Fruit fly (Drosophila melanogaster) whole organism, pupa: ENCODE measurements around the gene Adck5.

Source experiments
- CG10348 ChIP-seq: fragments of 200-800 bp; sonication (Bioruptor generic); IDR thresholded peaks from 2 replicates; pipeline ENCODE4 v1.3.6; 2022; ENCODE audit warnings: missing biosample characterization, missing genetic modification characterization
- CG12605 ChIP-seq: fragments of 200-800 bp; sonication (Bioruptor generic); IDR thresholded peaks from 2 replicates; pipeline ENCODE4 v1.3.6; 2022; ENCODE audit warnings: missing biosample characterization, missing genetic modification characterization
- CG13204 ChIP-seq: fragments of 200-800 bp; sonication (Bioruptor generic); optimal IDR thresholded peaks from 2 replicates; lab custom pipeline; 2018; ENCODE audit warnings: missing biosample characterization, mild to moderate bottlenecking, missing genetic modification characterization, moderate library complexity
- CG14655 ChIP-seq: fragments of 200-800 bp; sonication (Bioruptor generic); optimal IDR thresholded peaks from 3 replicates; lab custom pipeline; 2017; ENCODE audit warnings: mild to moderate bottlenecking, missing biosample characterization, missing genetic modification reagents, missing genetic modification characterization
- CG15710 ChIP-seq: fragments of 200-800 bp; sonication (Bioruptor generic); optimal IDR thresholded peaks from 2 replicates; lab custom pipeline; 2018; ENCODE audit warnings: missing biosample characterization, mild to moderate bottlenecking, missing genetic modification characterization, moderate library complexity
- CG17806 ChIP-seq: fragments of 200-800 bp; sonication (Bioruptor generic); optimal IDR thresholded peaks from 2 replicates; lab custom pipeline; 2018; ENCODE audit warnings: missing biosample characterization, mild to moderate bottlenecking, missing genetic modification characterization, moderate library complexity
- CG32121 ChIP-seq: fragments of 200-800 bp; sonication (Bioruptor generic); IDR thresholded peaks from 2 replicates; pipeline ENCODE4 v1.3.6; 2022; ENCODE audit warnings: missing biosample characterization, missing genetic modification characterization
- CG34367 ChIP-seq: fragments of 200-800 bp; sonication (Bioruptor generic); optimal IDR thresholded peaks from 2 replicates; lab custom pipeline; 2018; ENCODE audit warnings: missing biosample characterization, mild to moderate bottlenecking, missing genetic modification characterization
- CG4496 ChIP-seq: fragments of 200-800 bp; sonication (Bioruptor generic); IDR thresholded peaks from 3 replicates; pipeline ENCODE4 v1.3.6; 2022; ENCODE audit warnings: missing biosample characterization, missing genetic modification characterization
- CG8159 ChIP-seq: fragments of 200-800 bp; sonication (Bioruptor generic); optimal IDR thresholded peaks from 3 replicates; lab custom pipeline; 2018; ENCODE audit warnings: missing biosample characterization, mild to moderate bottlenecking, missing genetic modification characterization, moderate library complexity
- CG8301 ChIP-seq: fragments of 200-800 bp; sonication (Bioruptor generic); optimal IDR thresholded peaks from 2 replicates; lab custom pipeline; 2018; ENCODE audit warnings: missing biosample characterization, mild to moderate bottlenecking, missing genetic modification characterization
- CG9948 ChIP-seq: fragments of 200-800 bp; sonication (Bioruptor generic); optimal IDR thresholded peaks from 2 replicates; lab custom pipeline; 2018; ENCODE audit warnings: missing biosample characterization, mild to moderate bottlenecking, missing genetic modification characterization, moderate library complexity
- D1 ChIP-seq: fragments of 200-800 bp; sonication (Bioruptor generic); optimal IDR thresholded peaks from 2 replicates; lab custom pipeline; 2018; ENCODE audit warnings: missing biosample characterization, mild to moderate bottlenecking, missing genetic modification characterization, moderate library complexity
- EcR ChIP-seq: fragments of 200-800 bp; sonication (Bioruptor generic); optimal IDR thresholded peaks from 3 replicates; lab custom pipeline; 2019; ENCODE audit warnings: missing biosample characterization, missing genetic modification characterization, mild to moderate bottlenecking, moderate library complexity, missing genetic modification reagents
- Ets98B ChIP-seq: fragments of 200-800 bp; sonication (Bioruptor generic); IDR thresholded peaks from 2 replicates; pipeline ENCODE4 v1.3.6; 2022; ENCODE audit warnings: missing biosample characterization, missing genetic modification characterization
- Pif1A ChIP-seq: fragments of 200-800 bp; sonication (Bioruptor generic); optimal IDR thresholded peaks from 3 replicates; lab custom pipeline; 2016; ENCODE audit warnings: missing biosample characterization, missing genetic modification characterization
- Pif1B ChIP-seq: fragments of 200-800 bp; sonication (Bioruptor generic); optimal IDR thresholded peaks from 3 replicates; lab custom pipeline; 2016; ENCODE audit warnings: missing biosample characterization, missing genetic modification characterization
- Snoo ChIP-seq: fragments of 200-800 bp; sonication (Bioruptor generic); optimal IDR thresholded peaks from 3 replicates; lab custom pipeline; 2017; ENCODE audit warnings: missing biosample characterization, mild to moderate bottlenecking, missing genetic modification characterization, inconsistent platforms
- fd96Ca ChIP-seq: fragments of 200-800 bp; sonication (Bioruptor generic); IDR thresholded peaks from 3 replicates; pipeline ENCODE4 v1.3.6; 2022; ENCODE audit warnings: missing biosample characterization, missing genetic modification characterization
- gl ChIP-seq: fragments of 200-800 bp; sonication (Bioruptor generic); optimal IDR thresholded peaks from 2 replicates; lab custom pipeline; 2018; ENCODE audit warnings: missing biosample characterization, mild to moderate bottlenecking, missing genetic modification characterization
- rn ChIP-seq: fragments of 200-800 bp; sonication (Bioruptor generic); IDR thresholded peaks from 2 replicates; pipeline ENCODE4 v1.3.6; 2022; ENCODE audit warnings: missing biosample characterization, missing genetic modification characterization

The Adck5 gene

DNA sequence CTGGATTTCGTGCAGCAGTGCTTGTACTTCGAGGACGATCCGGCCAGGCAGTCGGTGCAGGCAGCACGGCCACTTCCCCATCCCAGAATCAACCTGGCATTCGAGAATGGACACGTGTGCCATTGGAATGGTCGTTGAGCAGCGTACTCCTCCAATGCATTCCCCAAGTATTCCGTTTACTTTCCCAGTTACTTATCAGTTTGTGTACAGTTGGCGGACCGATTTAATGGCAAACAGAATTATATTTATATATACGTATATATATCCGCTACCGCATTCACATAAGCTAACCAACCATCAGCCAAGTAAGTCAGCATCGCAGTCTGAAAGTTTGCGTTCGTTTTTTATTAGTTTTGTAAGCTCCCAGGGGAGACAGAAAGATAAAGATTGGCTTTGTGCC is 44.0 kb downstream of the Adck5 start:
- TF ChIP-seq CG4496 (0 out of 3 replicates have a peak, but pooled peaks have one; percentile 9), CG13204 (peak; percentile 28), Pif1A (GFP tag; lab: Kevin White, UChicago) (peak; percentile 15), gl (tag; lab: Kevin White, UChicago) (peak; percentile 35), CG34367 (tag; lab: Kevin White, UChicago) (peak; percentile 10), CG9948 (tag; lab: Kevin White, UChicago) (no peak)

DNA sequence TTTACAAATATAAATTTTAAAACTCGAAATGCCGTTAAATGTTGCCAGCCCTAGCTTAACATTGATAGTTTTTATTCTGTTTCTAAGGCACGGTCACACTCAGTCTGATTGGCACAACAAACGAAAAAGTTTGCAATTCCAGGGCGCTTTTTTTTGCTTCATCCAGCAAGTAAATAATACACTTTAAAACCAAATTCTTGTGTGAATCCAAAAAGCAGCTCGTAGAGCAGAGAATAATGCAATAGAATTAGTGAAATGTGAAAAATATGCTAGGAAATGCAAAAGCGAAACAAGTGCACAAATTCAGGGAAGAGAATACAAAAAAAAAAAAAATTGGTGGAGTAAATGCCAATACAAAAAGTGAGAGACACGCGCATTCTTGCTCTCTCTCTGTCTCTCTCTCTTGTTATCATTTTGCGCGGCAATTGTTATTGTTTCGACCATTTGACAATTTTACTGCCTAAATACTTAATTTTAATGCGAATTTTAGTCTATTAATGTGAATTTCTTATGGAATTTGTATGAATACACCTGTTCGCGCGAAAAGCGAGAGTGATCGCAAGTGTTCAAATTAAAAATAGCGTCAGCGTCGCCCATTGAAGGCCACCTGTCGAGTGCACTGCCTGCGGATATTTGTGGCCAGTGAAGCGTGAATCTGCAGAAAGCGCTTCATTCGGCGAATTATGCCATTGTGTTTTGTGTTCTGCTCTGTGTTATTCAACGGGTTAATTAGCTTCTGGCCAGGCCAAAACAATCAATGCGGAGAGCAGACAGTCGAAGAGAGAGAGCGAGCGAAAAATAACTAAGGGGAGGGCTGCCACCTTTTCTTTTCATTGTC is 45.0 kb downstream of the Adck5 start, which contains the start of gene CG42671:
TSS of gene CG42671 (plus strand) at position 100 of the 838 bp plus-strand sequence.
- no peak for TF ChIP-seq CG13204
- peak; percentile 74 for TF ChIP-seq D1 (tag; lab: Kevin White, UChicago)
- TF ChIP-seq CG17806 (tag; lab: Kevin White, UChicago), result no peak
- TF ChIP-seq CG4496, result no peak
- TF ChIP-seq CG34367 (tag; lab: Kevin White, UChicago), result peak; percentile 17
- peak; percentile 20 for TF ChIP-seq CG15710 (tag; lab: Kevin White, UChicago)
- peak; percentile 9 for TF ChIP-seq CG8301 (tag; lab: Kevin White, UChicago)
- peak; percentile 20 for TF ChIP-seq Pif1A (GFP tag; lab: Kevin White, UChicago)
- TF ChIP-seq gl (tag; lab: Kevin White, UChicago), result peak; percentile 55
- TF ChIP-seq Pif1B, result peak; percentile 14
- peak; percentile 10; the same call in 1 of the 2 replicates for TF ChIP-seq Ets98B (GFP tag; lab: Robert Waterston, UW)
- TF ChIP-seq, all 21 proteins: peak for 8

DNA sequence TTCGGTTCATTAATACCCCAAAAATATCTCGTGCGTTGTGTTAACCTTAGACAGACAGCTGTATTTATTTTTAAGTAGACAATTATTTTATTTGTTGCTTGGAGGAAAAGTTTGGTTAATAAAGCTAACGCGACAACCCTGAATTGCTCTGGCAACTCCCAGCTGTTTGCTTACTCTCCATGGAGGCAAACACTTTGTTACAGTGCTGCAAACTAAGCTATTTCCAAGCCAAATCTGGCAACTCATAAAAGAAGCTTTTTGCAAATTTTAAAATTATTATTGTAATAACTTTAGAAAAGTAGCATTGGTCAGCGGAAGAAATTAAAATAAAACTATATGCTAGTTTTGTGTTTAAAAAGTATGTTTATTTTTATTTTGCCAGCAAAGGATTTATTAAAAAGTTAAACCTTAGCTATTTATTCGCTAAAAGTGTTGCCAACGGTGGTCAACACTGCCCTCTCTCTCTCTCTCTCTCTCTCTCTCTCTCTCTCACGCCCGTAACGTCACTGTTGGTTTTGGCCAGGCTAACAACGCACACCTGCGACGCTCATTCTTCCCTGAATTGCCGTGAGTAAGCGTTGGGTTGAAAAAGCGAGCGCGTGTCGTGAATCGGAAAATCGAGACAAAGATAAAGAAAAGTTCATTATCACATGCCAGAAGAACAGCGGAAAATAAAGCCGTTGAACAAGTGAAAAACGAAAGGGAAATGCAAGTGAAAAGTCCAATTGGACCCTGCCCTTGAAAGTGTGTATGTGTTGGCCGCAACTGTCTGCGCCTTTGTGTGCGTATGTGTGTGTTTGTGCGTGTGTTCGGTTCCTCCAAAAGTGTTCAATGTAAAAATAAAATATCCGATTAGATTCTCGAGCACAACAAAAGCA is 45.9 kb downstream of the Adck5 start:
- TF ChIP-seq Pif1A (GFP tag; lab: Kevin White, UChicago), result peak; percentile 97
- peak; percentile 90 for TF ChIP-seq CG15710 (tag; lab: Kevin White, UChicago)
- peak; percentile 98 for TF ChIP-seq fd96Ca
- peak; percentile 79 for TF ChIP-seq CG9948 (tag; lab: Kevin White, UChicago)
- TF ChIP-seq gl (tag; lab: Kevin White, UChicago), result peak; percentile 60
- TF ChIP-seq CG32121 (GFP tag; lab: Robert Waterston, UW), result peak; percentile 97
- peak; percentile 98 for TF ChIP-seq Ets98B (GFP tag; lab: Robert Waterston, UW)
- peak; percentile 88 for TF ChIP-seq rn (GFP tag; lab: Robert Waterston, UW)
- TF ChIP-seq CG12605 (GFP tag; lab: Robert Waterston, UW), result peak; percentile 97
- TF ChIP-seq EcR (GFP tag; lab: Kevin White, UChicago), result peak; percentile 73
- peak; percentile 93 for TF ChIP-seq Pif1B
- peak; percentile 91 for TF ChIP-seq CG8301 (tag; lab: Kevin White, UChicago)
- TF ChIP-seq CG34367 (tag; lab: Kevin White, UChicago), result peak; percentile 82
- peak; percentile 41 for TF ChIP-seq D1 (tag; lab: Kevin White, UChicago)
- TF ChIP-seq CG13204, result peak; percentile 10
- peak; percentile 91 for TF ChIP-seq CG14655 (GFP tag; lab: Kevin White, UChicago)
- peak; percentile 83 for TF ChIP-seq CG17806 (tag; lab: Kevin White, UChicago)
- peak; percentile 91 for TF ChIP-seq CG8159 (tag; lab: Kevin White, UChicago)
- peak; percentile 98 for TF ChIP-seq CG4496
- TF ChIP-seq Snoo (tag; lab: Kevin White, UChicago), result peak; percentile 90
- peak; percentile 25; the same call in 1 of the 2 replicates for TF ChIP-seq CG10348 (GFP tag; lab: Robert Waterston, UW)

DNA sequence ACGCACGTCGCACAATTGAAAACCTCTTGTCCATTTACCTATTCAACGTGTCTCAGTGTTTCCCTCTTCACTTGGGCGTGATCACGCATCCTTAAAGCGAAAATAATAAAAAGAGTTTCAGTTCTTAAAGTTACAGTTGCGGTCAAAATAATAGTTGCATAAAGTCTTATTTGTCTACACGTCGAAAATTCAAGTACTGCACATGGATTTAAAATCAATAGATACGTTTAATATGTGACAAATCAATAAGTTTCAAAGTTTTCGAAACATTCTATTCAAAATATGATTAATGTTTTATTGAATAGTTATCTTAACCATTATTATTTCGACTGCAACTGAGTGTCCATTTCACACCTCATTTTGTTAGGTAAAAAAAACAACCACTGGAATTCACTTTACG is 46.6 kb downstream of the Adck5 start:
- TF ChIP-seq CG15710 (tag; lab: Kevin White, UChicago), result no peak
- TF ChIP-seq EcR (GFP tag; lab: Kevin White, UChicago), result no peak

DNA sequence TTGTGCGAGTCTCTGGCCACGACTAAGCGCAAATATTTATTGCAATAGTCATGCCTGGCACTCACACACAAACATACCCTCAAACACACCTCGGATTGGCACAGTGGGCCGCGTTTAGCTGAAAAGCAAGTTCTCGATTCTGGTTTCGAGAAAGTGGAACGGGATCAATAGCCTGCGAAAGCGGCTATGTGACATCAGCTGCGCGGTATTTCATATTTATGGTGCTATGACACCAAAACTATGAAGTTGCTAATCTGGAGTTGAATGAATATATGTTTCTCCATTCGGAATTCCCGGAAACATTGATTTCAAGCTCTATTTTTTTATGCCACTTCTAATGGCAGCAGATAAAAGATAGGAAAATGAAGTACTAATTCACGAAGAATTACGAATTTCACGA is 48.3 kb downstream of the Adck5 start:
- TF ChIP-seq CG32121 (GFP tag; lab: Robert Waterston, UW), result no peak
- TF ChIP-seq CG4496, result peak; percentile 69; the same call in 2 of the 3 replicates
- peak; percentile 14 for TF ChIP-seq EcR (GFP tag; lab: Kevin White, UChicago)
- peak; percentile 62; the same call in 1 of the 3 replicates for TF ChIP-seq fd96Ca
- peak; percentile 18; the same call in 1 of the 2 replicates for TF ChIP-seq Ets98B (GFP tag; lab: Robert Waterston, UW)

DNA sequence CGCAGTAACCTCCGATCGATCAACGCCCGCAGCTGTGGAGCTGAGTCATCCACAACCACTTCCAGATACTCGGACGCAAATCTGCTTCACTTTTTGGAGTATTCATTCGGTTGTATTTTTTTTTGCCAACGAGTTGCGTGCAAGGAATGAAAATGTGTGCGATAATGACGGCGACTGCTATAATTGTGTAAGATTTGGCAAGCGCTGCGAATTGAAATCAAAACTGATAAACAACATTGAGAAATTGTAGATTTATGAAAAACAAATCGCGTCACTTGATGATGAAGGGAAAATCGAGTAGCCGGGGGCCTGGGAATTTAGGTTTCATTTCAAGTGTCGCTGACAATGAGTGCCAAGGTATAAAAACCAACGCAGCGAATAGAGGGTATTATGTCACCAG is 49.3 kb downstream of the Adck5 start:
- TF ChIP-seq CG4496 (no peak), CG8159 (tag; lab: Kevin White, UChicago) (no peak)
